Worm (Caenorhabditis elegans): ENCODE data around the gene T26H5.4.

DNA sequence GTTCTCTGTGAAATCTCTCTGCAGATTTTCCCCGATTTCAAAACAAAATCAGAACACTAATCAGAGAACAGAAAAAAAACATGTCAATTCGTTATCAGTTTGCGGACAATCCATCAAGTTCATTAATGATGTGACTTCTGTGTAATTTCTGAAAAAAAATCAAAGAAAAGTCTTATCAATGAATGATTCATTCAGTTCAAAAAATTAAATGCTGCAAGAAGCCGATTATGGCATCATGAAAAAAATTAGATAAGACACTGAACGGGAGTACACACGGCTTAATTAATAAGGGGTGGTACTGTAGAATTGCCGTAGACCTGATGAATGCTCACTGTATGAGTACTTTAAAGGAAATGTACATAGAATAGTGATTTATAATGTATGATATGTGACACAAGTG, 12.4 kb downstream of the T26H5.4 start:
- TF ChIP-seq ets-5 (GFP tag; IDR thresholded peaks at IDR 0.05) (no peak), ztf-11 (tag; optimal IDR thresholded peaks at IDR 0.05) (no peak), lin-14 (GFP tag; optimal IDR thresholded peaks at IDR 0.05) (no peak), lin-39 (tag; optimal IDR thresholded peaks at IDR 0.05) (no peak), nhr-77 (tag; optimal IDR thresholded peaks at IDR 0.05) (no peak), lin-15B (tag; optimal IDR thresholded peaks at IDR 0.05) (no peak), isw-1 (GFP tag; IDR thresholded peaks at IDR 0.05) (no peak), lsy-2 (tag; optimal IDR thresholded peaks at IDR 0.05) (no peak), xbp-1 (tag; optimal IDR thresholded peaks at IDR 0.05) (no peak), dpl-1 (GFP tag; optimal IDR thresholded peaks at IDR 0.05) (no peak), unc-62 (GFP tag; optimal IDR thresholded peaks at IDR 0.05) (no peak), aly-2 (tag; optimal IDR thresholded peaks at IDR 0.05) (no peak)
